Fruit fly (Drosophila melanogaster) whole organism, prepupa: ENCODE measurements around the gene loco.

Experiments used
- Blimp-1 ChIP-seq: fragments of 200-800 bp; sonication (Bioruptor generic); optimal IDR thresholded peaks from 3 replicates; lab custom pipeline; 2017; ENCODE audit warnings: missing biosample characterization, missing genetic modification characterization, mild to moderate bottlenecking, moderate library complexity, missing genetic modification reagents
- CG10669 ChIP-seq: fragments of 200-800 bp; sonication (Bioruptor generic); optimal IDR thresholded peaks from 3 replicates; lab custom pipeline; 2018; ENCODE audit warnings: missing biosample characterization, mild to moderate bottlenecking, missing genetic modification characterization, moderate library complexity
- CG11294 ChIP-seq: fragments of 200-800 bp; sonication (Bioruptor generic); IDR thresholded peaks from 2 replicates; pipeline ENCODE4 v1.3.6; 2022; ENCODE audit warnings: missing biosample characterization, missing genetic modification characterization
- CG11762 ChIP-seq: fragments of 200-800 bp; sonication (Bioruptor generic); optimal IDR thresholded peaks from 3 replicates; lab custom pipeline; 2016; ENCODE audit warnings: missing biosample characterization, missing genetic modification characterization; ENCODE audit not compliant: insufficient read depth
- CG15336 ChIP-seq: fragments of 200-800 bp; sonication (Bioruptor generic); IDR thresholded peaks from 2 replicates; pipeline ENCODE4 v1.3.6; 2022; ENCODE audit warnings: missing biosample characterization, missing genetic modification characterization
- CG1621 ChIP-seq: fragments of 200-800 bp; sonication (Bioruptor generic); optimal IDR thresholded peaks from 3 replicates; lab custom pipeline; 2018; ENCODE audit warnings: missing biosample characterization, mild to moderate bottlenecking, missing genetic modification characterization
- CG16779 ChIP-seq: fragments of 200-800 bp; sonication (Bioruptor generic); optimal IDR thresholded peaks from 3 replicates; lab custom pipeline; 2017; ENCODE audit warnings: missing biosample characterization, mild to moderate bottlenecking, missing genetic modification characterization
- CG3032 ChIP-seq: fragments of 200-800 bp; optimal IDR thresholded peaks from 2 replicates; lab custom pipeline; 2019; ENCODE audit warnings: missing biosample characterization, mild to moderate bottlenecking, missing genetic modification characterization, moderate library complexity
- CG32006 ChIP-seq: fragments of 200-800 bp; sonication (Bioruptor generic); optimal IDR thresholded peaks from 3 replicates; lab custom pipeline; 2017; ENCODE audit warnings: missing biosample characterization, mild to moderate bottlenecking, missing genetic modification characterization
- CG3919 ChIP-seq: fragments of 200-800 bp; sonication (Bioruptor generic); optimal IDR thresholded peaks from 3 replicates; lab custom pipeline; 2016; ENCODE audit warnings: missing biosample characterization, missing genetic modification characterization
- CG4318 ChIP-seq: fragments of 200-800 bp; sonication (Bioruptor generic); optimal IDR thresholded peaks from 3 replicates; lab custom pipeline; 2017; ENCODE audit warnings: missing biosample characterization, mild to moderate bottlenecking, missing genetic modification characterization
- CG6163 ChIP-seq: fragments of 200-800 bp; sonication (Bioruptor generic); IDR thresholded peaks from 3 replicates; pipeline ENCODE4 v1.3.6; 2022; ENCODE audit warnings: missing biosample characterization, missing genetic modification characterization
- CG6276 ChIP-seq: fragments of 200-800 bp; sonication (Bioruptor generic); optimal IDR thresholded peaks from 2 replicates; lab custom pipeline; 2017; ENCODE audit warnings: missing biosample characterization, mild to moderate bottlenecking, missing genetic modification characterization
- CG6808 ChIP-seq: fragments of 200-800 bp; sonication (Bioruptor generic); optimal IDR thresholded peaks from 3 replicates; lab custom pipeline; 2017; ENCODE audit warnings: missing biosample characterization, missing genetic modification characterization, mild to moderate bottlenecking, moderate library complexity, missing genetic modification reagents
- CG7368 ChIP-seq: fragments of 200-800 bp; sonication (Bioruptor generic); optimal IDR thresholded peaks from 3 replicates; lab custom pipeline; 2016; ENCODE audit warnings: missing biosample characterization, missing genetic modification characterization
- CG8119 ChIP-seq: fragments of 200-800 bp; sonication (Bioruptor generic); IDR thresholded peaks from 3 replicates; pipeline ENCODE4 v1.3.6; 2022; ENCODE audit warnings: missing biosample characterization, missing genetic modification characterization
- CG8632 ChIP-seq: fragments of 200-800 bp; sonication (Bioruptor generic); optimal IDR thresholded peaks from 3 replicates; lab custom pipeline; 2016; ENCODE audit warnings: missing biosample characterization, missing genetic modification characterization
- Eip78C ChIP-seq: fragments of 200-800 bp; sonication (Bioruptor generic); peaks from one replicate; lab custom pipeline; 2016; ENCODE audit warnings: missing biosample characterization, missing genetic modification characterization
- Ets21C ChIP-seq: fragments of 200-800 bp; sonication (Bioruptor generic); optimal IDR thresholded peaks from 3 replicates; lab custom pipeline; 2016; ENCODE audit warnings: missing biosample characterization, missing genetic modification characterization
- Gug ChIP-seq: fragments of 200-800 bp; sonication (Bioruptor generic); IDR thresholded peaks from 2 replicates; pipeline ENCODE4 v1.3.6; 2022; ENCODE audit warnings: missing biosample characterization, missing genetic modification characterization
- Hr38 ChIP-seq: sonication (Bioruptor generic); optimal IDR thresholded peaks from 2 replicates; lab custom pipeline; 2016; ENCODE audit warnings: missing biosample characterization, missing genetic modification characterization
- Hr4 ChIP-seq: fragments of 200-800 bp; sonication (Bioruptor generic); optimal IDR thresholded peaks from 3 replicates; lab custom pipeline; 2016; ENCODE audit warnings: missing biosample characterization, missing genetic modification characterization
- Lpt ChIP-seq: fragments of 200-800 bp; sonication (Bioruptor generic); optimal IDR thresholded peaks from 3 replicates; lab custom pipeline; 2016; ENCODE audit warnings: missing biosample characterization, missing genetic modification characterization
- Met ChIP-seq: fragments of 200-800 bp; sonication (Bioruptor generic); optimal IDR thresholded peaks from 3 replicates; lab custom pipeline; 2016; ENCODE audit warnings: missing biosample characterization, missing genetic modification characterization
- OdsH ChIP-seq: fragments of 200-800 bp; sonication (Bioruptor generic); optimal IDR thresholded peaks from 3 replicates; lab custom pipeline; 2016; ENCODE audit warnings: missing biosample characterization, missing genetic modification characterization
- Sox14 ChIP-seq: fragments of 200-800 bp; sonication (Bioruptor generic); optimal IDR thresholded peaks from 3 replicates; lab custom pipeline; 2016; ENCODE audit warnings: missing biosample characterization, missing genetic modification characterization
- achi ChIP-seq: fragments of 200-800 bp; sonication (Bioruptor generic); optimal IDR thresholded peaks from 3 replicates; lab custom pipeline; 2016; ENCODE audit warnings: missing biosample characterization, missing genetic modification characterization
- acj6 ChIP-seq: fragments of 200-800 bp; sonication (Bioruptor generic); optimal IDR thresholded peaks from 3 replicates; lab custom pipeline; 2016; ENCODE audit warnings: missing biosample characterization, missing genetic modification characterization
- dac ChIP-seq: fragments of 200-800 bp; sonication (Bioruptor generic); optimal IDR thresholded peaks from 2 replicates; lab custom pipeline; 2017; ENCODE audit warnings: missing biosample characterization, mild to moderate bottlenecking, missing genetic modification characterization
- dsx ChIP-seq: fragments of 200-800 bp; optimal IDR thresholded peaks from 3 replicates; lab custom pipeline; 2019; ENCODE audit warnings: missing biosample characterization, mild to moderate bottlenecking, missing genetic modification characterization, moderate library complexity; ENCODE audit not compliant: poor library complexity, severe bottlenecking
- eg ChIP-seq: fragments of 200-800 bp; sonication (Bioruptor generic); IDR thresholded peaks from 3 replicates; pipeline ENCODE4 v1.3.6; 2022; ENCODE audit warnings: missing biosample characterization, missing genetic modification characterization
- fd59A ChIP-seq: fragments of 200-800 bp; sonication (Bioruptor generic); optimal IDR thresholded peaks from 2 replicates; lab custom pipeline; 2017; ENCODE audit warnings: missing biosample characterization, mild to moderate bottlenecking, missing genetic modification characterization, missing genetic modification reagents
- fkh ChIP-seq: fragments of 200-800 bp; sonication (Bioruptor generic); optimal IDR thresholded peaks from 3 replicates; lab custom pipeline; 2017; ENCODE audit warnings: missing biosample characterization, mild to moderate bottlenecking, missing genetic modification characterization, moderate library complexity
- lz ChIP-seq: fragments of 200-800 bp; sonication (Bioruptor generic); optimal IDR thresholded peaks from 3 replicates; lab custom pipeline; 2016; ENCODE audit warnings: missing biosample characterization, missing genetic modification characterization
- net ChIP-seq: fragments of 200-800 bp; sonication (Bioruptor generic); optimal IDR thresholded peaks from 3 replicates; lab custom pipeline; 2016; ENCODE audit warnings: missing biosample characterization, missing genetic modification characterization
- salr ChIP-seq, 2 experiments: fragments of 200-800 bp; sonication (Bioruptor generic); optimal IDR thresholded peaks; 3 replicates each; lab custom pipeline; 2016 to 2018; ENCODE audit warnings: missing biosample characterization in 2 of 2, missing genetic modification characterization in 2 of 2, mild to moderate bottlenecking in 1 of 2
- spab ChIP-seq: fragments of 200-800 bp; sonication (Bioruptor generic); optimal IDR thresholded peaks from 2 replicates; lab custom pipeline; 2017; ENCODE audit warnings: missing biosample characterization, mild to moderate bottlenecking, missing genetic modification characterization, missing genetic modification reagents
- ss ChIP-seq, 2 experiments: fragments of 200-800 bp; sonication (Bioruptor generic); optimal IDR thresholded peaks; 2 replicates in 1 of 2; 3 replicates in 1 of 2; lab custom pipeline; 2017 to 2018; ENCODE audit warnings: mild to moderate bottlenecking in 2 of 2, missing biosample characterization in 2 of 2, missing genetic modification characterization in 2 of 2, moderate library complexity in 1 of 2
- svp ChIP-seq: fragments of 200-800 bp; sonication (Bioruptor generic); peaks from one replicate; lab custom pipeline; 2016; ENCODE audit warnings: missing biosample characterization, missing genetic modification characterization
- topi ChIP-seq: fragments of 200-800 bp; sonication (Bioruptor generic); optimal IDR thresholded peaks from 3 replicates; lab custom pipeline; 2016; ENCODE audit warnings: missing biosample characterization, missing genetic modification characterization
- vri ChIP-seq: fragments of 200-800 bp; sonication (Bioruptor generic); optimal IDR thresholded peaks from 3 replicates; lab custom pipeline; 2016; ENCODE audit warnings: missing biosample characterization, mild to moderate bottlenecking, missing genetic modification characterization

Gene loco

dm6 chr3R:22609185-22609584, 30.0 kb downstream of the loco start, which contains the start of gene CG13843:
TSS of gene CG13843 (plus strand) at chr3R:22609485.
- TF ChIP-seq spab (GFP tag; lab: Kevin White, UChicago) (no peak), fd59A (GFP tag; lab: Kevin White, UChicago) (no peak), CG15336 (GFP tag; lab: Robert Waterston, UW) (no peak)

- TF ChIP-seq ss (GFP tag; optimal IDR thresholded peaks at IDR 0.05; lab: Kevin White, UChicago), result no peak
Observed at dm6 chr3R:22602783-22603182, 36.4 kb downstream of the loco start.

- TF ChIP-seq Gug (GFP tag; lab: Robert Waterston, UW) (no peak), Lpt (GFP tag; lab: Kevin White, UChicago) (no peak), CG16779 (tag; lab: Kevin White, UChicago) (no peak), Ets21C (GFP tag; lab: Kevin White, UChicago) (no peak), CG1621 (no peak), vri (GFP tag; lab: Kevin White, UChicago) (no peak), dsx (GFP tag; lab: Kevin White, UChicago) (no peak), CG3032 (tag; lab: Kevin White, UChicago) (no peak), lz (GFP tag; lab: Kevin White, UChicago) (no peak), CG6276 (GFP tag; lab: Kevin White, UChicago) (no peak), CG15336 (GFP tag; lab: Robert Waterston, UW) (no peak), CG32006 (GFP tag; lab: Kevin White, UChicago) (no peak), ss (GFP tag; optimal IDR thresholded peaks at IDR 0.05; lab: Kevin White, UChicago) (no peak), acj6 (GFP tag; lab: Kevin White, UChicago) (no peak), OdsH (GFP tag; lab: Kevin White, UChicago) (no peak), svp (GFP tag; lab: Kevin White, UChicago) (no peak), CG6808 (GFP tag; lab: Kevin White, UChicago) (no peak), salr (GFP tag; optimal IDR thresholded peaks at IDR 0.05; lab: Kevin White, UChicago) (no peak), Eip78C (GFP tag; lab: Kevin White, UChicago) (no peak)
Observed at dm6 chr3R:22598759-22599158, 40.4 kb downstream of the loco start.

- TF ChIP-seq CG4318 (GFP tag; lab: Kevin White, UChicago) (no peak), CG11762 (GFP tag; lab: Kevin White, UChicago) (peak; percentile 48), lz (GFP tag; lab: Kevin White, UChicago) (no peak), dac (GFP tag; lab: Kevin White, UChicago) (peak; percentile 76), CG16779 (tag; lab: Kevin White, UChicago) (peak; percentile 40), CG3919 (GFP tag; lab: Kevin White, UChicago) (peak; percentile 68), Lpt (GFP tag; lab: Kevin White, UChicago) (peak; percentile 65), Sox14 (GFP tag; lab: Kevin White, UChicago) (no peak), CG10669 (no peak), CG32006 (GFP tag; lab: Kevin White, UChicago) (peak; percentile 91), fd59A (GFP tag; lab: Kevin White, UChicago) (no peak), Blimp-1 (GFP tag; lab: Kevin White, UChicago) (peak; percentile 24), spab (GFP tag; lab: Kevin White, UChicago) (no peak), fkh (GFP tag; lab: Kevin White, UChicago) (no peak), vri (GFP tag; lab: Kevin White, UChicago) (no peak), eg (GFP tag; lab: Robert Waterston, UW) (peak; percentile 94), CG15336 (GFP tag; lab: Robert Waterston, UW) (peak; percentile 91), Gug (GFP tag; lab: Robert Waterston, UW) (peak; percentile 77), Hr4 (no peak), Met (GFP tag; lab: Kevin White, UChicago) (no peak), CG8632 (GFP tag; lab: Kevin White, UChicago) (no peak), CG11294 (GFP tag; lab: Robert Waterston, UW) (peak; percentile 76), CG7368 (peak; percentile 37), net (peak; percentile 58), Hr38 (peak; percentile 44), CG1621 (no peak), CG6163 (GFP tag; lab: Robert Waterston, UW) (peak; percentile 91), CG8119 (GFP tag; lab: Robert Waterston, UW) (peak; percentile 90), OdsH (GFP tag; lab: Kevin White, UChicago) (no peak), achi (GFP tag; lab: Kevin White, UChicago) (no peak), topi (GFP tag; lab: Kevin White, UChicago) (no peak), acj6 (GFP tag; lab: Kevin White, UChicago) (no peak), salr (GFP tag; optimal IDR thresholded peaks at IDR 0.05; lab: Kevin White, UChicago) (peak in 1 of 2 experiments; percentile 21)
Observed at dm6 chr3R:22597344-22597954, 41.7 kb downstream of the loco start.
